Worm (Caenorhabditis elegans) whole organism, L1 larva: ENCODE results near the gene T23F2.5.

Experiments
- ceh-82 ChIP-seq, 3 experiments: fragments of 150-350 bp in 1 of 3; sonication (generic microtip) in 2 of 3; optimal IDR thresholded peaks; 2 replicates each; lab custom pipeline; 2014 to 2017; ENCODE audit warnings: missing biosample characterization in 3 of 3, missing genetic modification characterization in 3 of 3
- egl-13 ChIP-seq: sonication (generic microtip); optimal IDR thresholded peaks from 2 replicates; lab custom pipeline; 2016; ENCODE audit warnings: missing genotype, missing genetic modification reagents, missing genetic modification characterization, missing compliant biosample characterization
- hlh-4 ChIP-seq: sonication (generic microtip); optimal IDR thresholded peaks from 2 replicates; lab custom pipeline; 2016; ENCODE audit warnings: mild to moderate bottlenecking, missing genetic modification characterization, missing compliant biosample characterization
- irx-1 ChIP-seq: sonication (generic microtip); optimal IDR thresholded peaks from 2 replicates; lab custom pipeline; 2016; ENCODE audit warnings: missing genetic modification characterization, missing compliant biosample characterization
- lin-13 ChIP-seq: fragments of 150-350 bp; optimal IDR thresholded peaks from 2 replicates; lab custom pipeline; 2014; ENCODE audit warnings: missing biosample characterization, missing genetic modification reagents, missing genetic modification characterization
- nhr-47 ChIP-seq: sonication (generic microtip); optimal IDR thresholded peaks from 2 replicates; lab custom pipeline; 2016; ENCODE audit warnings: mild to moderate bottlenecking, missing genetic modification characterization, moderate library complexity, missing compliant biosample characterization
- nhr-77 ChIP-seq: fragments of 150-350 bp; optimal IDR thresholded peaks from 2 replicates; lab custom pipeline; 2014; ENCODE audit warnings: missing biosample characterization, missing genetic modification characterization
- unc-62 ChIP-seq: fragments of 150-350 bp; optimal IDR thresholded peaks from 2 replicates; lab custom pipeline; 2014; ENCODE audit warnings: missing biosample characterization, missing genetic modification reagents, missing genetic modification characterization

- no peak for TF ChIP-seq lin-13 (GFP tag; lab: Kevin White, UChicago)
- no peak for TF ChIP-seq unc-62
- no peak for TF ChIP-seq nhr-47
- no peak for TF ChIP-seq hlh-4 (tag; lab: Kevin White, UChicago)
- TF ChIP-seq ceh-82 (tag; optimal IDR thresholded peaks at IDR 0.05; lab: Kevin White, UChicago) = no peak
- TF ChIP-seq nhr-77 (tag; lab: Kevin White, UChicago) = no peak
- no peak for TF ChIP-seq irx-1 (tag; lab: Kevin White, UChicago)
- no peak for TF ChIP-seq egl-13
Observed at ce11 chrX:5479300-5479811, 37.6 kb downstream of the T23F2.5 start, which contains the start of gene dlg-1.
